Fruit fly (Drosophila melanogaster) Kc167 (cell line): Measurements from ENCODE around the gene CG43338.
A peak's percentile ranks its signal among the peaks of the same experiment; 100 is the strongest.

Source experiments
- Myc ChIP-seq: fragments of >200 bp; optimal IDR thresholded peaks from 2 replicates; lab custom pipeline; 2017; ENCODE audit warnings: missing external identifiers
- Sin3A ChIP-seq: fragments of >200 bp; optimal IDR thresholded peaks from 2 replicates; lab custom pipeline; 2018; ENCODE audit warnings: missing external identifiers
- h ChIP-seq: fragments of >200 bp; optimal IDR thresholded peaks from 3 replicates; lab custom pipeline; 2018; ENCODE audit warnings: missing external identifiers
- insv ChIP-seq: fragments of >200 bp; optimal IDR thresholded peaks from 3 replicates; lab custom pipeline; 2018; ENCODE audit warnings: missing external identifiers
- psq ChIP-seq: fragments of >200 bp; optimal IDR thresholded peaks from 2 replicates; lab custom pipeline; 2017; ENCODE audit warnings: missing external identifiers
- ttk ChIP-seq: sonication (Bioruptor generic); optimal IDR thresholded peaks from 2 replicates; lab custom pipeline; 2017; ENCODE audit warnings: missing external identifiers

Gene CG43338

DNA sequence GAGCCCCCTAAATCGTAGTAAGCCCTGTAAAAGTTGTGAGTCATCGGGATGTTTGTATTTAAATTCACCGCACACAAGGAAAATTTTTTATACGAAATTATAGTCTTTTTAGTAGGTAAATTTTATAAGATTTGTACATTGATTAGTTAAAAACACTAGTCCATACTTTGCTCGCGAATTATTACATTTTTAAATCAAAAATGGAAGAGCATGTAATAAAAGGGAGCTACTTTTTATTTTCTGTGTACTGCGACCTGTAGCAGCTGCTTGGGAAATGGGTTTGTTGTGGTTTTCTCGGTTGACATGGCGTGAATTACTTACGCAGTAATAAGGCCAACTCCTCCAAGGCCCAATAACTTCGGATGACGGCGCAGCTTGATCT is 23.7 kb upstream of the CG43338 start:
- TF ChIP-seq insv (no peak), Myc (lab: Kevin White, UChicago) (no peak), ttk (lab: Kevin White, UChicago) (no peak), Sin3A (lab: Kevin White, UChicago) (no peak), h (lab: Kevin White, UChicago) (no peak), psq (lab: Kevin White, UChicago) (no peak)

- TF ChIP-seq Myc (lab: Kevin White, UChicago) (no peak), insv (no peak), ttk (lab: Kevin White, UChicago) (no peak), h (lab: Kevin White, UChicago) (no peak), Sin3A (lab: Kevin White, UChicago) (no peak), psq (lab: Kevin White, UChicago) (no peak)
These were observed 23.1 kb upstream of the CG43338 start for dm6 chr2L:18693877-18694723.

dm6 chr2L:18689376-18689775 is 18.3 kb upstream of the CG43338 start, which contains the start of gene CG10336:
Gene CG10336 (plus strand): TSS chr2L:18689528.
- TF ChIP-seq ttk (lab: Kevin White, UChicago) (no peak), Sin3A (lab: Kevin White, UChicago) (no peak), h (lab: Kevin White, UChicago) (no peak), Myc (lab: Kevin White, UChicago) (no peak), psq (lab: Kevin White, UChicago) (no peak), insv (no peak)

DNA sequence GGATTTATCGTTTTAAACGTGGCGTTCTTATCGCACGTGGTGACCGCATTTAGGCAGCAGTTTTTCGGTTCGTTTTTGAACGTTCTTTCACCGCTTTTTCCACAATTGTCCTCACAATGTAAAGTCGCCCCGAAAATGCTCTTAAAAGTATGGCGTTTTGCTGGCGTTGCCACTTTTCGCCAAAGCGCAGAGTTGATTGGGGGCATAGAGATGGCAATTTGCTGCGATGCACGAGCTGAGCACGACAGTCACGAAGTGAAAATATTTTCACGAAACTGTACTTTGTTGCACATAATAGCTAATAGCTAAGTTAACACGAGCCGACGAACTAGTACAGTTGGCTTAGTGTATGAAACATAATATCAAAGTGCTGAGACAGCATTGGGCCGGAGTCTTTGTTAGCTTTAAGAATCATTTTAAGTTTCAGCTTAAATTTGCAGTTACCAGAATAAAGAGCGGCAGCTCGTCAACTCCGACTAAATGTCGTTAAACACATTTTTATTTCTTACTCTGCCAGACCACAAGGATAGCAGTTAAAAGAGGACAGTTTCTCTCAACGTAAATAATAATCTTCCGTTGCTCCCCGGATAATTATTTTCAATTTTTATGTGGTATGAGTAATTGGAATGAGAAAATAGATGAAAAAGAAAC is 17.7 kb upstream of the CG43338 start, which contains the start of gene msl-1:
Gene msl-1, minus strand, starts transcription at position 155 of the 651 bp plus-strand sequence.
- TF ChIP-seq Sin3A (lab: Kevin White, UChicago) (peak; percentile 23), ttk (lab: Kevin White, UChicago) (no peak)

dm6 chr2L:18687827-18688226 is 16.8 kb upstream of the CG43338 start:
- TF ChIP-seq ttk (lab: Kevin White, UChicago) (peak; percentile 91), Sin3A (lab: Kevin White, UChicago) (no peak), h (lab: Kevin White, UChicago) (no peak), psq (lab: Kevin White, UChicago) (no peak), insv (no peak), Myc (lab: Kevin White, UChicago) (no peak)

DNA sequence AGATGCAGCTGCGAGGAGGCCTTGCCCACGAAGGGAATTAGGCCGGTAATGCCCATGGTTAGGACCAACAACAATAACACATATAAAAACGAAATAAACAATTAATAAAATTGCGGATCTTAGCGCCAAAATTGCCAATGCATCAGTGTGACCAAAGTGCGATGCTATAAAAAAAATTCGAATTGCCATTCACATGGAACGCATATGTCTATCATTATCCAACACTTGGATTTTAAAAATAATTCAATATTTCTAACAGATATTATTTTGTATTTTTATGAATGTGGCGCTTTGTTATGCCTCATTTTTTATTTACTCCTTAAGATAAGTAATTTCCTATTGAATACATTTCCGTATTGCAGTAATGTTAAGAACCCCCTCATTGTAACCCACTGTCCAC is 10.9 kb upstream of the CG43338 start, which contains the start of gene tos:
Gene tos, minus strand, starts transcription at position 173 of the 400 bp plus-strand sequence.
- TF ChIP-seq ttk (lab: Kevin White, UChicago) (no peak), Myc (lab: Kevin White, UChicago) (no peak), Sin3A (lab: Kevin White, UChicago) (no peak), h (lab: Kevin White, UChicago) (no peak), psq (lab: Kevin White, UChicago) (no peak), insv (no peak)

DNA sequence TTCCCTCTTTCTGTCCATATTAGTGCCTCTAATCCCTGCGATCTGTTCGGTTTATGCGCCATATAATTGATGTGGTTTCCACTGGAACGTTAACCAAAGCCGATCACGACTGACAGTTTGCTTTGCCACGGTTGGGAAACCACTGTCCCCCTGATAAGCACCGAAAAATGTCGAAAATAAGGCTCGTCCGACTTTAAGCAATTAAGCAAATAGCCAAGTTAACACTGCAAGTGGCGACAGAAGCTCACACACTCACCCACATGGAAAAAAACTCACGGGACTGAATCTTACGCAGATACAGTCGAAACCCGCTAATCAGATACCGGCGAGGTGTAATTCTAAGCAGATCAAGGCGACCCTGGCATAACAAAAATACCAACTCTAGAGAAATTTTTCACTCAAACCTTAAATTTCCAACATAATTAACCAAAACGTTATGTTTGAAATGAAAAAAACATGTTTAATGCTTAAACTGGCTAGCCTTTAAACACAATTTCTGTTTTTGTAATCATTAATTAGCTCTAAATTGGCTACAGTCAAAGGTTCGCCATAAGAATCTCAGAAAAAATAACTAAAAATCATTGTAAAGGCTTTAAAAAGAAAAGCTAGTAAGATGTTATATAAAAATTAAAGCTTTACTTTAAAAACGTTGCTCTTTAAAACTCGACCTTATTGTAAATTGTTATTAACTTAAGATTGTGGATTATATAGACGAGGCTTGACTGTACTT is 7.0 kb upstream of the CG43338 start:
- TF ChIP-seq h (lab: Kevin White, UChicago) = no peak
- TF ChIP-seq Myc (lab: Kevin White, UChicago) = no peak
- no peak for TF ChIP-seq psq (lab: Kevin White, UChicago)
- no peak for TF ChIP-seq insv
- TF ChIP-seq ttk (lab: Kevin White, UChicago) = no peak
- no peak for TF ChIP-seq Sin3A (lab: Kevin White, UChicago)

DNA sequence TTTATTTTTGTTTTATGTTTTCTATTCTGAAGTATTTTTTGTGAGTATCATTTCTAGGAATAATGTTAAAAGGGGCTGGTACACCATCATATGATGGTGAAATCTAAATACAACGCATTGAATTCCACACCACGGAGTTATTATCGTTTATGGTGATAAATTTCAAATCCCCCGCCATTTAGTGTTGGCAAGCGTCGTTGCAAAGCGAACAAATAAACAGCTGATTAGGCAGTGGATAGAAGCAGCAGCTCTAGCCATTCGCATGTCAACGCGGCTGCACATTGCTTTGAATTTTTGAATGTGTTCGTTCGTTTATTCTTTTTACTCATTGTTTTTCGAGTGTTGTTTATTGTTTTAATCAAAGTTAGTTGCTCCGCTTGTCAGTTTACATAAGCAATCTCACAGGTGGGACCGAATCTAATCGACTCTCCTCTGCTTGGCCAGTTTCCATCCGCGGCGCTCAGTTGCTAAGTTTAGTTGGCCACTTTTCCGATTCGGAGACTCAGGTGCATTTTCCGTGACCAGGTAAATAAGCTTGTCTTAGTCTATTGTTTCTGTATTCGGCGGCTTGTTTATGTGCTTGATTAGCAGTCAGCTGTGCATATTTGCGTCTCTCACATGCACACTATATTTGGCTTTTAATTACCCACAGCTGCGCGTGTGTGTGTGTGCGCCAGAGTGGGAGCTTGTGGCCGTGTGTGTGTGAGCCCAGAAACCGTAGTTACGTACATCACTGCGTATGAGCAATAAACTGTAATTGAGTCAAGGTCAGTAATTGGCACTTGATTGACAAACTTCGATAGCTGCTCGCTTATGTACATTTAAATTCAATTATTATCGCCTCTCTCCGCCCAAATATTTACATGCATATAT is 6.1 kb upstream of the CG43338 start, which contains the start of the genes Mst36Fa and CG31751:
Gene Mst36Fa, minus strand, starts transcription at position 51 of the 873 bp plus-strand sequence.
Gene CG31751, plus strand, starts transcription at position 274 of the 873 bp plus-strand sequence.
- TF ChIP-seq psq (lab: Kevin White, UChicago) (no peak), h (lab: Kevin White, UChicago) (no peak), ttk (lab: Kevin White, UChicago) (no peak), Sin3A (lab: Kevin White, UChicago) (no peak), insv (no peak), Myc (lab: Kevin White, UChicago) (no peak)

DNA sequence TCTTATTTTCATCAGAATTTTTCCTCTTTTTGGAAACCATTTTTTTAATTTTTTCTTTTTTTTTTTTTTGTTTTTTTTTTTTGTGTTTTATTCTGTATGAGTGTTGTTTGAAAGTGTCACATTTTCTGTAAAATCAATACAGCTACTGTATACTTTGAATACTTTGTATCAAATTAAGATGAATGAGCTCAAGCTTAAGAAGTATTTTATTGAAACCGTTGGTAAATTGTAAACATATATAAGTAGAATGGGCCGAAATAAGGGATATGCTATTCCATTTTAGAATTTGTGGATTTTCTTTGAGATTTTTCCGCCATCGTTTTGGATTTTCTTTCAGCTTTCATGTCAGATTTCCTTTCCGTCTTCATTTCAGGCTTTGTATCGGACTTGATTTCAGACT is 3.9 kb upstream of the CG43338 start, which contains the start of gene Mst36Fb:
Gene Mst36Fb, minus strand, starts transcription at position 101 of the 400 bp plus-strand sequence.
- TF ChIP-seq ttk (lab: Kevin White, UChicago) (no peak), psq (lab: Kevin White, UChicago) (no peak), insv (no peak), Myc (lab: Kevin White, UChicago) (no peak), h (lab: Kevin White, UChicago) (no peak), Sin3A (lab: Kevin White, UChicago) (no peak)

dm6 chr2L:18673185-18673584 is 2.1 kb upstream of the CG43338 start, which contains the start of gene CG43339:
Gene CG43339 (minus strand): TSS chr2L:18673285.
- TF ChIP-seq Myc (lab: Kevin White, UChicago) (no peak), ttk (lab: Kevin White, UChicago) (no peak), Sin3A (lab: Kevin White, UChicago) (no peak), h (lab: Kevin White, UChicago) (no peak), psq (lab: Kevin White, UChicago) (no peak), insv (no peak)
